Fruit fly (Drosophila melanogaster): ENCODE data around the gene t-cup.

t-cup gene

DNA sequence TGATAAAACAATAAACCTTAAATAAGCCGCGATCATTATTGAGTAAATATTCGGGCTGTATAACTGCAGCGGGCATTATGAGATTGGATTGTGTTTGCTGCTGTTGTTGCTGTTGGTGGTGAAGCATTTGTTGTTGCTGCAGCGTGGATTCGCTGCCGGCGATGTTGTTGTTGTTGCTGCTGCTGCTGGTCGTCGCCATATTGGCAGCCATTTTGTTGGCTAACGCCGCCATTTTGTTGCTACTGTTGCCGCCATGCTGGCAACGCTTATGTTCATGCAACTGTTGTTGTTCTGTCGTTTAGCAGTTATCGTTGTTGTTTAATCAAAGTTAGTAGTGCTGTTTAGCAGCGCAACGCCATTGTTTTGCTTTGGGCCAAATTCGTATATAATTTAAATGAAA, 1.4 kb upstream of the t-cup start:
- no peak for TF ChIP-seq CG8765 (GFP tag; IDR thresholded peaks at IDR 0.05)
- no peak for TF ChIP-seq CG14710 (tag; optimal IDR thresholded peaks at IDR 0.05)
- TF ChIP-seq bowl (GFP tag; IDR thresholded peaks at IDR 0.05) = peak; percentile 41; the same call in 1 of the 2 replicates
- TF ChIP-seq CG8359 (GFP tag; optimal IDR thresholded peaks at IDR 0.05; ENCODE audit: borderline replicate concordance) = peak; percentile 19
- no peak for TF ChIP-seq z (GFP tag; IDR thresholded peaks at IDR 0.05)
- TF ChIP-seq sens-2 (GFP tag; IDR thresholded peaks at IDR 0.05) = no peak
- TF ChIP-seq ci (GFP tag; IDR thresholded peaks at IDR 0.05) = peak; percentile 81
- no peak for TF ChIP-seq chinmo (GFP tag; IDR thresholded peaks at IDR 0.05; ENCODE audit: partially characterized antibody)
- no peak for TF ChIP-seq grn (GFP tag; optimal IDR thresholded peaks at IDR 0.05)
- no peak for TF ChIP-seq Scr (GFP tag; IDR thresholded peaks at IDR 0.05; ENCODE audit: partially characterized antibody)
- TF ChIP-seq CG2199 (GFP tag; IDR thresholded peaks at IDR 0.05) = 0 out of 3 replicates have a peak, but pooled peaks have one; percentile 24
- peak; percentile 16 for TF ChIP-seq CG1603 (tag; optimal IDR thresholded peaks at IDR 0.05)
- TF ChIP-seq CG1233 (GFP tag; optimal IDR thresholded peaks at IDR 0.05) = peak; percentile 11
- TF ChIP-seq CG8281 (tag; optimal IDR thresholded peaks at IDR 0.05) = no peak
- TF ChIP-seq CG18764 (GFP tag; optimal IDR thresholded peaks at IDR 0.05) = no peak
- no peak for TF ChIP-seq da (GFP tag; optimal IDR thresholded peaks at IDR 0.05)
- TF ChIP-seq Adf1 (GFP tag; IDR thresholded peaks at IDR 0.05) = no peak
- TF ChIP-seq Deaf1 (tag; optimal IDR thresholded peaks at IDR 0.05) = no peak
- no peak for TF ChIP-seq BEAF-32 (GFP tag; optimal IDR thresholded peaks at IDR 0.05)
- TF ChIP-seq klu (GFP tag; IDR thresholded peaks at IDR 0.05) = no peak
- peak; percentile 49 for TF ChIP-seq kah (GFP tag; optimal IDR thresholded peaks at IDR 0.05)
- 0 out of 2 replicates have a peak, but pooled peaks have one; percentile 5 for TF ChIP-seq ranshi (GFP tag; IDR thresholded peaks at IDR 0.05)
- TF ChIP-seq CG1529 (GFP tag; optimal IDR thresholded peaks at IDR 0.05) = peak; percentile 24
- TF ChIP-seq salm (tag; optimal IDR thresholded peaks at IDR 0.05) = no peak
- TF ChIP-seq CG12219 (GFP tag; optimal IDR thresholded peaks at IDR 0.05) = peak; percentile 53
- peak; percentile 40; the same call in 1 of the 3 replicates for TF ChIP-seq gce (GFP tag; IDR thresholded peaks at IDR 0.05)
- no peak for TF ChIP-seq unc-4 (GFP tag; IDR thresholded peaks at IDR 0.05; ENCODE audit: partially characterized antibody)
- no peak for TF ChIP-seq wor (GFP tag; IDR thresholded peaks at IDR 0.05)
- peak; percentile 27; the same call in 1 of the 2 replicates for TF ChIP-seq CG10366 (GFP tag; IDR thresholded peaks at IDR 0.05)
- no peak for TF ChIP-seq Poxn (GFP tag; IDR thresholded peaks at IDR 0.05)
- peak; percentile 29 for TF ChIP-seq CG11504 (tag; optimal IDR thresholded peaks at IDR 0.05)
- TF ChIP-seq Sox102F (GFP tag; optimal IDR thresholded peaks at IDR 0.05) = peak; percentile 2
- no peak for TF ChIP-seq CG3838 (GFP tag; optimal IDR thresholded peaks at IDR 0.05)
- peak; percentile 32; the same call in 1 of the 3 replicates for TF ChIP-seq Optix (GFP tag; IDR thresholded peaks at IDR 0.05)
- no peak for TF ChIP-seq hkb (optimal IDR thresholded peaks at IDR 0.05)
- peak; percentile 50; the same call in 1 of the 2 replicates for TF ChIP-seq hkb (GFP tag; IDR thresholded peaks at IDR 0.05)
- TF ChIP-seq CG17361 (GFP tag; IDR thresholded peaks at IDR 0.05) = no peak
- TF ChIP-seq CG14441 (GFP tag; IDR thresholded peaks at IDR 0.05) = peak; percentile 45
- TF ChIP-seq Elba2 (GFP tag; optimal IDR thresholded peaks at IDR 0.05) = no peak
- peak; percentile 14 for TF ChIP-seq ATbp (GFP tag; optimal IDR thresholded peaks at IDR 0.05)
- TF ChIP-seq Xrp1 (GFP tag; IDR thresholded peaks at IDR 0.05) = peak; percentile 35; the same call in 1 of the 2 replicates
- TF ChIP-seq CG2202 (tag; optimal IDR thresholded peaks at IDR 0.05) = no peak
- no peak for TF ChIP-seq CG12155 (GFP tag; optimal IDR thresholded peaks at IDR 0.05)
- TF ChIP-seq ind (GFP tag; optimal IDR thresholded peaks at IDR 0.05) = no peak
- TF ChIP-seq CG9437 (GFP tag; optimal IDR thresholded peaks at IDR 0.05) = no peak
- TF ChIP-seq Kr (GFP tag; optimal IDR thresholded peaks at IDR 0.05) = no peak
- no peak for TF ChIP-seq ato (GFP tag; IDR thresholded peaks at IDR 0.05; ENCODE audit: partially characterized antibody)
- peak; percentile 9 for TF ChIP-seq CG2875 (GFP tag; optimal IDR thresholded peaks at IDR 0.05)
- peak; percentile 39 for TF ChIP-seq dmrt99B (tag; optimal IDR thresholded peaks at IDR 0.05)
- no peak for TF ChIP-seq HLH54F (GFP tag; optimal IDR thresholded peaks at IDR 0.05)
- no peak for TF ChIP-seq CG18599 (GFP tag; optimal IDR thresholded peaks at IDR 0.05)
